Worm (Caenorhabditis elegans) whole organism, late embryonic: ENCODE results near the gene vha-15.

Experiments
- F13H6.1 ChIP-seq: sonication (generic microtip); optimal IDR thresholded peaks from 2 replicates; lab custom pipeline; 2016; ENCODE audit warnings: missing genetic modification characterization, missing compliant biosample characterization
- K02D7.2 ChIP-seq: sonication (generic microtip); optimal IDR thresholded peaks from 2 replicates; lab custom pipeline; 2017; ENCODE audit warnings: mild to moderate bottlenecking, missing genetic modification characterization, missing compliant biosample characterization
- K09A11.1 ChIP-seq: sonication (generic microtip); optimal IDR thresholded peaks from 2 replicates; lab custom pipeline; 2017; ENCODE audit warnings: antibody characterized with exemption, mild to moderate bottlenecking, missing genetic modification characterization, missing compliant biosample characterization; ENCODE audit not compliant: insufficient read depth
- T23F11.4 ChIP-seq: fragments of 200-800 bp; sonication (Bioruptor generic); optimal IDR thresholded peaks from 2 replicates; lab custom pipeline; 2018; ENCODE audit warnings: mild to moderate bottlenecking, missing genetic modification characterization, missing compliant biosample characterization
- Y22D7AL.16 ChIP-seq: sonication (generic microtip); optimal IDR thresholded peaks from 2 replicates; lab custom pipeline; 2016; ENCODE audit warnings: missing genetic modification characterization, missing compliant biosample characterization
- ahr-1 ChIP-seq: sonication (generic microtip); optimal IDR thresholded peaks from 2 replicates; lab custom pipeline; 2016; ENCODE audit warnings: missing genetic modification characterization, missing compliant biosample characterization
- ceh-14 ChIP-seq: sonication (generic microtip); optimal IDR thresholded peaks from 2 replicates; lab custom pipeline; 2016; ENCODE audit warnings: missing genotype, missing genetic modification characterization, missing compliant biosample characterization
- ceh-18 ChIP-seq: sonication (generic microtip); optimal IDR thresholded peaks from 2 replicates; lab custom pipeline; 2016; ENCODE audit warnings: missing genetic modification characterization, missing compliant biosample characterization
- ceh-19 ChIP-seq: fragments of 200-800 bp; sonication (Bioruptor generic); optimal IDR thresholded peaks from 2 replicates; lab custom pipeline; 2018; ENCODE audit warnings: mild to moderate bottlenecking, missing genetic modification characterization, missing compliant biosample characterization
- ceh-22 ChIP-seq: sonication (generic microtip); optimal IDR thresholded peaks from 2 replicates; lab custom pipeline; 2017; ENCODE audit warnings: missing biosample characterization, missing genetic modification characterization
- ceh-45 ChIP-seq: fragments of 200-800 bp; sonication (Bioruptor generic); IDR thresholded peaks from 2 replicates; pipeline ENCODE4 v1.3.6; 2022; ENCODE audit warnings: missing genetic modification reagents, missing genetic modification characterization, missing compliant biosample characterization
- ceh-6 ChIP-seq: fragments of 200-800 bp; sonication (Bioruptor generic); optimal IDR thresholded peaks from 2 replicates; lab custom pipeline; 2018; ENCODE audit warnings: mild to moderate bottlenecking, missing genetic modification characterization, missing compliant biosample characterization
- dmd-4 ChIP-seq: sonication (generic microtip); optimal IDR thresholded peaks from 2 replicates; lab custom pipeline; 2016; ENCODE audit warnings: borderline replicate concordance, missing genetic modification characterization, missing compliant biosample characterization
- dve-1 ChIP-seq: sonication (generic microtip); optimal IDR thresholded peaks from 2 replicates; lab custom pipeline; 2017; ENCODE audit warnings: antibody characterized with exemption, mild to moderate bottlenecking, missing genetic modification characterization, missing compliant biosample characterization
- elt-2 ChIP-seq: sonication (generic microtip); optimal IDR thresholded peaks from 2 replicates; lab custom pipeline; 2016; ENCODE audit warnings: missing genetic modification reagents, missing genetic modification characterization, missing compliant biosample characterization
- fkh-6 ChIP-seq: sonication (generic microtip); optimal IDR thresholded peaks from 2 replicates; lab custom pipeline; 2016; ENCODE audit warnings: missing genetic modification characterization, missing compliant biosample characterization
- hlh-13 ChIP-seq: fragments of 200-800 bp; sonication (Bioruptor generic); optimal IDR thresholded peaks from 2 replicates; lab custom pipeline; 2018; ENCODE audit warnings: mild to moderate bottlenecking, missing genetic modification characterization, missing compliant biosample characterization
- hlh-15 ChIP-seq: sonication (generic microtip); optimal IDR thresholded peaks from 2 replicates; lab custom pipeline; 2016; ENCODE audit warnings: missing genetic modification characterization, missing compliant biosample characterization
- hlh-30 ChIP-seq: sonication (generic microtip); optimal IDR thresholded peaks from 2 replicates; lab custom pipeline; 2017; ENCODE audit warnings: antibody characterized with exemption, missing genetic modification characterization, missing compliant biosample characterization; ENCODE audit not compliant: insufficient read depth
- hlh-6 ChIP-seq: sonication (generic microtip); optimal IDR thresholded peaks from 2 replicates; lab custom pipeline; 2016; ENCODE audit warnings: missing genotype, missing genetic modification characterization, missing compliant biosample characterization
- hlh-8 ChIP-seq: sonication (generic microtip); optimal IDR thresholded peaks from 2 replicates; lab custom pipeline; 2016; ENCODE audit warnings: missing genotype, missing genetic modification characterization, missing compliant biosample characterization
- lim-6 ChIP-seq: sonication (generic microtip); optimal IDR thresholded peaks from 2 replicates; lab custom pipeline; 2016; ENCODE audit warnings: missing genetic modification characterization, missing compliant biosample characterization
- lin-11 ChIP-seq: fragments of 200-800 bp; sonication (Bioruptor generic); optimal IDR thresholded peaks from 2 replicates; lab custom pipeline; 2018; ENCODE audit warnings: mild to moderate bottlenecking, missing genetic modification characterization, missing compliant biosample characterization
- madf-2 ChIP-seq: sonication (generic microtip); optimal IDR thresholded peaks from 2 replicates; lab custom pipeline; 2017; ENCODE audit warnings: missing genetic modification characterization, missing compliant biosample characterization
- mec-3 ChIP-seq: sonication (generic microtip); optimal IDR thresholded peaks from 2 replicates; lab custom pipeline; 2016; ENCODE audit warnings: borderline replicate concordance, missing genetic modification characterization, missing compliant biosample characterization
- nfya-1 ChIP-seq: sonication (generic microtip); optimal IDR thresholded peaks from 2 replicates; lab custom pipeline; 2017; ENCODE audit warnings: missing genetic modification characterization, mild to moderate bottlenecking, missing compliant biosample characterization, antibody characterized with exemption, moderate library complexity
- nhr-11 ChIP-seq: fragments of 150-350 bp; optimal IDR thresholded peaks from 2 replicates; lab custom pipeline; 2014; ENCODE audit warnings: missing biosample characterization, missing genetic modification characterization
- nhr-232 ChIP-seq: sonication (generic microtip); optimal IDR thresholded peaks from 2 replicates; lab custom pipeline; 2016; ENCODE audit warnings: missing genetic modification characterization, missing compliant biosample characterization
- pag-3 ChIP-seq: sonication (generic microtip); optimal IDR thresholded peaks from 2 replicates; lab custom pipeline; 2016; ENCODE audit warnings: missing compliant biosample characterization, missing genetic modification characterization, borderline replicate concordance
- pax-1 ChIP-seq: fragments of 150-350 bp; optimal IDR thresholded peaks from 2 replicates; lab custom pipeline; 2014; ENCODE audit warnings: missing biosample characterization, missing genetic modification characterization
- pha-2 ChIP-seq: sonication (generic microtip); optimal IDR thresholded peaks from 2 replicates; lab custom pipeline; 2017; ENCODE audit warnings: mild to moderate bottlenecking, missing genetic modification characterization, missing compliant biosample characterization
- pha-4 ChIP-seq: fragments of 150-350 bp; optimal IDR thresholded peaks from 2 replicates; lab custom pipeline; 2018; ENCODE audit warnings: missing biosample characterization, missing genetic modification reagents, missing genetic modification characterization
- pqm-1 ChIP-seq: sonication (generic microtip); optimal IDR thresholded peaks from 2 replicates; lab custom pipeline; 2016; ENCODE audit warnings: missing genetic modification characterization, missing compliant biosample characterization
- ref-2 ChIP-seq: sonication (generic microtip); optimal IDR thresholded peaks from 2 replicates; lab custom pipeline; 2016; ENCODE audit warnings: missing genetic modification characterization, missing compliant biosample characterization
- sdc-2 ChIP-seq: sonication (generic microtip); optimal IDR thresholded peaks from 2 replicates; lab custom pipeline; 2016; ENCODE audit warnings: missing genotype, missing genetic modification characterization, missing compliant biosample characterization
- syd-9 ChIP-seq: sonication (generic microtip); optimal IDR thresholded peaks from 2 replicates; lab custom pipeline; 2016; ENCODE audit warnings: mild to moderate bottlenecking, missing genetic modification characterization, moderate library complexity, missing compliant biosample characterization
- tbx-2 ChIP-seq: sonication (generic microtip); optimal IDR thresholded peaks from 2 replicates; lab custom pipeline; 2016; ENCODE audit warnings: missing genetic modification characterization, missing compliant biosample characterization
- tbx-7 ChIP-seq: sonication (generic microtip); optimal IDR thresholded peaks from 2 replicates; lab custom pipeline; 2016; ENCODE audit warnings: missing genotype, missing genetic modification characterization, missing compliant biosample characterization
- ttx-3 ChIP-seq: sonication (generic microtip); optimal IDR thresholded peaks from 2 replicates; lab custom pipeline; 2016; ENCODE audit warnings: missing genetic modification reagents, missing genetic modification characterization, missing compliant biosample characterization
- unc-42 ChIP-seq: sonication (generic microtip); optimal IDR thresholded peaks from 2 replicates; lab custom pipeline; 2016; ENCODE audit warnings: missing genotype, missing genetic modification characterization, missing compliant biosample characterization
- unc-55 ChIP-seq: sonication (generic microtip); optimal IDR thresholded peaks from 2 replicates; lab custom pipeline; 2017; ENCODE audit warnings: missing biosample characterization, missing genetic modification reagents, missing genetic modification characterization
- zip-5 ChIP-seq: sonication (generic microtip); optimal IDR thresholded peaks from 2 replicates; lab custom pipeline; 2016; ENCODE audit warnings: missing genetic modification characterization, missing compliant biosample characterization
- ztf-16 ChIP-seq: sonication (generic microtip); optimal IDR thresholded peaks from 2 replicates; lab custom pipeline; 2017; ENCODE audit warnings: missing genetic modification characterization, missing compliant biosample characterization

vha-15 gene

DNA sequence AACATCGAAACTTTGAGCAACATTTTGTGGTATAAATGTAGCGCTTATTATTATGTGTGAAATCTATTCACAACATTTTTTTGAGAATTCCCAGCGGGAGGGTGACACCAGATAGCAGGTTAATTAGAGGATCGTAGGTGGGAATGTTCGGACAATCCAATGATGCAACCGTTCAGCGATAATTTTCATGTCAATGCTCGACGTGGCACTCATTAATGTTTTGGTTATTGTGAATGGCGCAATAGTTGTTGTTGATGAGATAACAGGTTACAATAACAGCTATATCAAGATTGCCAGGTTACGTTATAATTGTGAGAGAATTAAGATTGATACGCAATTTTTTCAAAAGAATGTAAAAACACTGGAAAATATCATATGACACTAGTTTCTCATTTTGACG lies 6.4 kb upstream of the vha-15 start:
- TF ChIP-seq hlh-30 = no peak
- TF ChIP-seq elt-2 (tag; lab: Kevin White, UChicago) = peak; percentile 44
- TF ChIP-seq, all 69 proteins: peak for 1

DNA sequence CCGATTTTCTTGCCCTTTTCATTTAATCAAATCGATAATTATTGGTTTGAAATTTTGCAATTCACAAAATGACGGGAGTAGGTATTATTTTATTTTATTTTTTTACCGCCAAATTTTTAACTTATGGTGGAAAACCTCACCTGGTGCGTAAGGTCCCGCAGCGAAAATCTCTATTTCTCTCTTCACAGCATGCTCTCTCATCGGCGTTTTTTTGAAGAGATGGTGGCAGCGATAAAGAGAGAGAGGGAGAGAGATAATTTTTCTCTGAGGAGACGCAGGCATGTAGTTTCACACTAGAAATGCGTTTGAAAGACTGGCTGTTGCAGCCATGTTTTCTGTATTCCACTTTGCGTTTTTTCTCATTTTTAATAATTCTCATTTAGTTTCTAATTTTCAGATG lies 3.8 kb upstream of the vha-15 start, which contains the start of gene T14F9.2:
Gene T14F9.2 (plus strand): TSS at position 396 of the 400 bp plus-strand sequence.
- no peak for TF ChIP-seq ceh-22 (tag; lab: Kevin White, UChicago)
- no peak for TF ChIP-seq fkh-6 (tag; lab: Kevin White, UChicago)
- peak; percentile 19 for TF ChIP-seq nfya-1
- peak; percentile 18 for TF ChIP-seq unc-55
- peak; percentile 27 for TF ChIP-seq elt-2 (tag; lab: Kevin White, UChicago)
- TF ChIP-seq tbx-2 (tag; lab: Kevin White, UChicago) = peak; percentile 4
- no peak for TF ChIP-seq madf-2 (tag; lab: Kevin White, UChicago)

DNA sequence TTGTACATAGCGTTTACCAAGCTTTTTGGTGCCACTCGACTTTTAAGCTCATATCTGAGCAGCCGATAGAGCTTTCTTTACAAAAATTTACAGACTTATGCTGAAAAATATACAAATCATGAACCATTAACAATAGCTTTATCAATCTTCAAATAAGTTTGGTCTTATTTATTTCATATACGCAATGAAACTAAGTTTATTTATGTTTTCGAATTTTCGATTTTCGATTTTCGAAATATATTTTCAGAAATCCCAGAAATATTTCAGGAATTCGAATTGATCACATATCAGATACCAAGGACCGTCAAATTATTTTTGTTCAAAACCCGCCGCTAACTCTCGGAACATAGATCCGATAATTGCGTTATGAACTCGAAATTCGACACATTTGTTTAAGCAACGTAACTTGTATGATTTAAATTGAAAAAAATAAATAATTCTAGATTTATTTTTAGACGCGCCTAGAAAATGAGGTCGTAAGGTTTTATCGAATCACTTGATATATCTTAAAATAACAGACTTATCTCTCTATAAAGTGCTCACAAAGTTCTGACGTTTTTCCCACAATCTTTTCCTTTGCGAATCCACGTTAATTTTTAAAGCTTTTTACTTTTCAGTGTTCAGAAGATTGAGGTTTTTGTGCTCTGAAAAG lies 3.6 kb downstream of the vha-15 start:
- TF ChIP-seq lim-6 (tag; lab: Kevin White, UChicago) = no peak
- TF ChIP-seq, all 69 proteins: peak for 0

DNA sequence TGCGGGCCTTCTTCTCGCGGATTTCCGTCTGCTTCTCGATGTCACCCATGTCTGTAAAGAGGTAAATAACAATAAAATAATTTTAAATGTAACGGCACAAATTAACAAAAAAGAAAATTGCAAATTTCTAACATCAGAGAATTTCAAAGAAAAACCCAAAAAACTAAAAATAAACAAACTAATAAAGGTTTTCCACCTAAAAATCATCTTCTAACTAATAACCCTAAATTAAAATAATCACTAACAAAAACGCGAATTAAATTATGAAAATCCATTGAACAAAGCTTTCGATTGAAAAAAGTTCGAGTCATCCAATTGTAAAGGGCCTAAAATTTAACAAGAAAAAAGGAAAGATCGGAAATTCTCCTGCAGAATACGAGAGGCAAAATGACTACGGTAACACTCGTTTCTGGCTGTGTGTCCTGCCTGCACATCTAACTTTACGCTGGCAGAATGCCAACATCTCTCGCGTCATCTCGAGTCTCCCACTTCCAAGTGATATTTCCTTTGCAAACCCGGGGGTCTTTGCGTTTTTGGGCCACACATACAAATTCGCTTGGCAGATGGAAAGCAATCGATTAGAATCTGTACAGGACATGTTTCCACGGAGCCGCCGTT lies 5.0 kb downstream of the vha-15 start, which contains the start of gene rpl-11.2:
Gene rpl-11.2 (minus strand): TSS at position 51 of the 618 bp plus-strand sequence.
- TF ChIP-seq elt-2 (tag; lab: Kevin White, UChicago) (peak; percentile 66), mec-3 (no peak), dmd-4 (tag; lab: Kevin White, UChicago) (no peak), T23F11.4 (no peak), hlh-15 (tag; lab: Kevin White, UChicago) (no peak), ceh-45 (GFP tag; lab: Robert Waterston, UW) (no peak; the same call in 1 of the 2 replicates), K02D7.2 (tag; lab: Kevin White, UChicago) (peak; percentile 24), lin-11 (no peak), syd-9 (tag; lab: Kevin White, UChicago) (peak; percentile 44), ceh-6 (GFP tag; lab: Kevin White, UChicago) (no peak), pha-2 (tag; lab: Kevin White, UChicago) (no peak), ahr-1 (tag; lab: Kevin White, UChicago) (no peak), nhr-11 (tag; lab: Kevin White, UChicago) (no peak), F13H6.1 (tag; lab: Kevin White, UChicago) (peak; percentile 28), hlh-30 (peak; percentile 57), unc-42 (tag; lab: Kevin White, UChicago) (peak; percentile 84), Y22D7AL.16 (tag; lab: Kevin White, UChicago) (no peak), dve-1 (tag; lab: Kevin White, UChicago) (peak; percentile 87), zip-5 (tag; lab: Kevin White, UChicago) (no peak), ceh-14 (tag; lab: Kevin White, UChicago) (no peak), ceh-18 (tag; lab: Kevin White, UChicago) (peak; percentile 85), madf-2 (tag; lab: Kevin White, UChicago) (peak; percentile 60), ref-2 (tag; lab: Kevin White, UChicago) (peak; percentile 79), ttx-3 (tag; lab: Kevin White, UChicago) (peak; percentile 12), pax-1 (tag; lab: Kevin White, UChicago) (peak; percentile 76), K09A11.1 (tag; lab: Kevin White, UChicago) (peak; percentile 24), unc-55 (peak; percentile 74), hlh-8 (no peak), hlh-13 (GFP tag; lab: Kevin White, UChicago) (no peak), tbx-7 (tag; lab: Kevin White, UChicago) (no peak), ztf-16 (tag; lab: Kevin White, UChicago) (peak; percentile 37), pag-3 (no peak), pqm-1 (no peak), pha-4 (no peak), tbx-2 (tag; lab: Kevin White, UChicago) (peak; percentile 85), hlh-6 (tag; lab: Kevin White, UChicago) (no peak), ceh-22 (tag; lab: Kevin White, UChicago) (peak; percentile 23), nfya-1 (peak; percentile 97), sdc-2 (tag; lab: Kevin White, UChicago) (peak; percentile 71), ceh-19 (GFP tag; lab: Kevin White, UChicago) (no peak), nhr-232 (tag; lab: Kevin White, UChicago) (no peak)
